Worm (Caenorhabditis elegans): ENCODE data around the gene btb-19.

Gene btb-19

DNA sequence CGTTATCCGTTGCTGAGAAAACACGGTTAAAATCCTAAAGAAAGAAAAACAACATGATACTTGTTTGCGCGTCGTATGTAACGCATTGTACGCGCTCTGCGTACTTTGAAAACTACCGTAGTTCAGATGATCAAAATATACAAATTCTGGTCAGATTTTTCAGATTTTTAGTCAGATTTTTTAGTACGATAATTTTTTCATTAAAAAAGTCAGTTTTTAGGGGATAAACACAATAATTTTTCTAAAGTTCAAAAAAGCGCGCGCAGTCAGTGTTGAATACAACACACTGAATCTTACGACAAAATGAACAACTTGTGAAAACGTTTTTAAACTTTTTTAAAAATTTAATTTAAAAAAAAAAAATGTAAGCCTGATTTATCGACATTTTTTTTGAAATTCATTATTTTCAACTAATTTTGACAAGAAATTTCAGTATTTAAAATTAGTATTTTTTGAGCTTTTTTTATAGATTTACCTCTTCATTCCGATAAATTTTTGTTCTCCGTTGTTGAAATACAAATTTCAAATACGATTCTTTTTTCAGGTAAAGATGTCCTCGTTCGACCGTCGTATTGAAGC, 1.8 kb upstream of the btb-19 start, which contains the start of gene pot-2:
pot-2 (plus strand) TSS at position 529 of the 579 bp plus-strand sequence.
- TF ChIP-seq hmbx-1 (tag; optimal IDR thresholded peaks at IDR 0.05) (no peak), ceh-13 (GFP tag; optimal IDR thresholded peaks at IDR 0.05) (no peak), tbx-11 (GFP tag; IDR thresholded peaks at IDR 0.05) (no peak), ets-7 (tag; optimal IDR thresholded peaks at IDR 0.05) (no peak), flt-1 (GFP tag; IDR thresholded peaks at IDR 0.05) (no peak), sea-1 (GFP tag; conservative IDR thresholded peaks at IDR 0.05) (no peak), ceh-36 (tag; optimal IDR thresholded peaks at IDR 0.05) (no peak), F13C5.2 (tag; optimal IDR thresholded peaks at IDR 0.05) (no peak)

ce11 chrII:14523070-14523572, 1.2 kb upstream of the btb-19 start, which contains the start of gene btb-20:
TSS of gene btb-20 (minus strand) at chrII:14523522.
- TF ChIP-seq F13C5.2 (tag; optimal IDR thresholded peaks at IDR 0.05): no peak
- no peak for TF ChIP-seq scrt-1 (GFP tag; IDR thresholded peaks at IDR 0.05)
- no peak for TF ChIP-seq hmbx-1 (tag; optimal IDR thresholded peaks at IDR 0.05)
- TF ChIP-seq aly-1 (tag; optimal IDR thresholded peaks at IDR 0.05): no peak
- TF ChIP-seq ets-7 (tag; optimal IDR thresholded peaks at IDR 0.05): no peak
- TF ChIP-seq hnd-1 (tag; optimal IDR thresholded peaks at IDR 0.05): no peak
- no peak for TF ChIP-seq tra-4 (tag; optimal IDR thresholded peaks at IDR 0.05)
- TF ChIP-seq sea-1 (GFP tag; conservative IDR thresholded peaks at IDR 0.05): no peak

ce11 chrII:14515017-14515416, 6.9 kb downstream of the btb-19 start, which contains the start of gene K10H10.9:
TSS of gene K10H10.9 (minus strand) at chrII:14515117.
- TF ChIP-seq aly-1 (tag; optimal IDR thresholded peaks at IDR 0.05) (no peak), F13C5.2 (tag; optimal IDR thresholded peaks at IDR 0.05) (no peak), tbx-11 (GFP tag; IDR thresholded peaks at IDR 0.05) (no peak), scrt-1 (GFP tag; IDR thresholded peaks at IDR 0.05) (no peak), B0310.2 (tag; optimal IDR thresholded peaks at IDR 0.05) (no peak), hnd-1 (tag; optimal IDR thresholded peaks at IDR 0.05) (no peak), ceh-36 (tag; optimal IDR thresholded peaks at IDR 0.05) (no peak), sea-1 (GFP tag; conservative IDR thresholded peaks at IDR 0.05) (no peak), pes-1 (GFP tag; IDR thresholded peaks at IDR 0.05) (no peak)

DNA sequence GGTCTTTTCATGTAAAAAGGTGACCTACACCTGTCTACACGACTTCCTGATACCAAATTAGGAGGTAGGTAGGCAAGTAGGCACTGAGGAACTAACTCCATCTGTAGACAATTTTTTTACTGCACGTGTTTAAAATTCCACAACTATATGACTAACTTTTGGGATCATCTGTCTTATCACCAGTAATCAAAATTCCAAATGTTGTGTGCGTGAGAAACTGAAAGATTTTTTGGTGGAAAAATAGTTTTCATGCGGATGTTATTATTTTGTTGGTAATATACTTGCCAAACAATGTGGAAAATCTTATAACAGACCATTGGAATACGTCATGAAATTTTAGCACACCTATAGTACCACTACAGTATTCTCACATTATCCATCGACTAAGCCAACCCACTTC, 10.7 kb downstream of the btb-19 start, which contains the start of gene K10H10.13:
K10H10.13 (minus strand) TSS at position 101 of the 400 bp plus-strand sequence.
- no peak for TF ChIP-seq ets-7 (tag; optimal IDR thresholded peaks at IDR 0.05)

DNA sequence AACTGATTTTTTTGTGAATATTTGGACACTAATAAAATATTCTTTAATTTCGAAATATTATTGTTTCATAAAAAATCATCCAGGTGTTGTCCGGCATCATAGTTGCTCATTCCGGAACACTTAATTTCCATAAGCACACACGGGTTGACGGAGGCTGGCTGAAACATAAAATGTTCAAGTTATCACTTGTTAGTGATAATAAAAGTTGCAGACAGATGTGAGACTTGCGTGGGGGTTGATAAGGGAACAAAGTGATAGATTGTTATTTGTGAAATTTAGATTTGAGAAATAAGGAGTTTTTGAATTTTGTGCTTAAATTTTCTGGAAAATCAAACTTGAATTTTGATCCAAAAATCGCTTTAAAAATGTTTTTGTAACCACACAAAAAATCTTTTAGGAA, 11.8 kb downstream of the btb-19 start:
- TF ChIP-seq hnd-1 (tag; optimal IDR thresholded peaks at IDR 0.05): no peak
- no peak for TF ChIP-seq B0310.2 (tag; optimal IDR thresholded peaks at IDR 0.05)
- TF ChIP-seq hmbx-1 (tag; optimal IDR thresholded peaks at IDR 0.05): no peak
- no peak for TF ChIP-seq hmg-4 (GFP tag; optimal IDR thresholded peaks at IDR 0.05)
- TF ChIP-seq ceh-13 (GFP tag; optimal IDR thresholded peaks at IDR 0.05): no peak
- TF ChIP-seq ama-1 (optimal IDR thresholded peaks at IDR 0.05): no peak
- TF ChIP-seq scrt-1 (GFP tag; IDR thresholded peaks at IDR 0.05): no peak
- TF ChIP-seq tbx-37 (GFP tag; conservative IDR thresholded peaks at IDR 0.05): no peak
- TF ChIP-seq ceh-36 (tag; optimal IDR thresholded peaks at IDR 0.05): no peak
- no peak for TF ChIP-seq tra-4 (tag; optimal IDR thresholded peaks at IDR 0.05)
- TF ChIP-seq ets-7 (tag; optimal IDR thresholded peaks at IDR 0.05): no peak
- TF ChIP-seq F13C5.2 (tag; optimal IDR thresholded peaks at IDR 0.05): no peak
- TF ChIP-seq pes-1 (GFP tag; IDR thresholded peaks at IDR 0.05): no peak
- TF ChIP-seq aly-1 (tag; optimal IDR thresholded peaks at IDR 0.05): no peak
- no peak for TF ChIP-seq sea-1 (GFP tag; conservative IDR thresholded peaks at IDR 0.05)
- TF ChIP-seq tbx-11 (GFP tag; IDR thresholded peaks at IDR 0.05): no peak
- TF ChIP-seq flt-1 (GFP tag; IDR thresholded peaks at IDR 0.05): no peak

DNA sequence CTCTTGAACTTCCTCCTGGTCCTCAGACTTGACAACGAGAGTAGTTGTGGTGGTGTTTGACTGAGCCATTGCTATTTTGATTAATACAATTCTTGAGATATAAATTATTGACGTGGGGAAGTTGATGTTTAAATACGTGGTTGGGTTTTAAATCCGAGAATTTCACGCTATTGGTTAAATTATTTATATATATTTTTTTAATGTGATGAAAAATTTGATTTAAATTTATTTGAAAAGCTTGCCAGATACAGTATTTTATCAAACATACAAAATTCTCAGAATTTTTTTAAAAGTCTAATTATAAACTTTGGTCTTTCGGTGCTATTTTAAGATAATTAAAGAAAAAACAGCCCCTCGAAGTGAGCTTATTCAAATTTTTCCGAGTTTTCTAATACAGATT, 14.4 kb downstream of the btb-19 start, which contains the start of the genes K10H10.7 and K10H10.10:
K10H10.7 (minus strand) TSS at position 101 of the 400 bp plus-strand sequence.
K10H10.10 (plus strand) TSS at position 204 of the 400 bp plus-strand sequence.
- TF ChIP-seq hmbx-1 (tag; optimal IDR thresholded peaks at IDR 0.05) (no peak), ama-1 (optimal IDR thresholded peaks at IDR 0.05) (no peak), pes-1 (GFP tag; IDR thresholded peaks at IDR 0.05) (no peak)

DNA sequence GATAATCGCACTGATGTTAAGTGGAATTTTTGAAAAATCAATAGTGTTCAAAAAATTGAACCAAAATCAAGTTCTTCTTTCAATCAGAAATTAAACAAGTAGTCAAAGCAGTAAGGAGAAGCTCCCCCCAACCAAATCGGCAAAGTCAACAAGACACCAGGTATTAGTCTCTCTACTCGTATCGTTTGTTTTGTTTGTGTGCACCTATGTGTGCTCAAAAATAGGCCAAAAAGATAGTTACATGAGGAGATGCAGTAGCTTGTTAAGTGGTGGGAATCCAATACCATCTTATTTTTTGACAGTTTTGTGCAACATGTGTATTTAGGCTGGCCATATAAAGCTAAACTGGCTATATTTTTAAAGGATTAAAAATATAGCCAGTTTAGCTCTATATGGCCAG, 15.7 kb downstream of the btb-19 start, which contains the start of gene K10H10.12:
K10H10.12 (minus strand) TSS at position 101 of the 400 bp plus-strand sequence.
- TF ChIP-seq hmbx-1 (tag; optimal IDR thresholded peaks at IDR 0.05) (no peak), tbx-37 (GFP tag; conservative IDR thresholded peaks at IDR 0.05) (no peak), aly-1 (tag; optimal IDR thresholded peaks at IDR 0.05) (no peak), ets-7 (tag; optimal IDR thresholded peaks at IDR 0.05) (no peak), ceh-36 (tag; optimal IDR thresholded peaks at IDR 0.05) (no peak), ama-1 (optimal IDR thresholded peaks at IDR 0.05) (no peak), F13C5.2 (tag; optimal IDR thresholded peaks at IDR 0.05) (no peak), pes-1 (GFP tag; IDR thresholded peaks at IDR 0.05) (no peak), ceh-13 (GFP tag; optimal IDR thresholded peaks at IDR 0.05) (no peak), scrt-1 (GFP tag; IDR thresholded peaks at IDR 0.05) (no peak), tra-4 (tag; optimal IDR thresholded peaks at IDR 0.05) (no peak), hmg-4 (GFP tag; optimal IDR thresholded peaks at IDR 0.05) (no peak), hnd-1 (tag; optimal IDR thresholded peaks at IDR 0.05) (no peak), tbx-11 (GFP tag; IDR thresholded peaks at IDR 0.05) (no peak), flt-1 (GFP tag; IDR thresholded peaks at IDR 0.05) (no peak), sea-1 (GFP tag; conservative IDR thresholded peaks at IDR 0.05) (no peak), B0310.2 (tag; optimal IDR thresholded peaks at IDR 0.05) (no peak)

ce11 chrII:14502997-14503396, 18.9 kb downstream of the btb-19 start, which contains the start of gene K10H10.6:
TSS of gene K10H10.6 (plus strand) at chrII:14503297.
- no peak for TF ChIP-seq ceh-36 (tag; optimal IDR thresholded peaks at IDR 0.05)
- TF ChIP-seq tbx-11 (GFP tag; IDR thresholded peaks at IDR 0.05): no peak
- no peak for TF ChIP-seq B0310.2 (tag; optimal IDR thresholded peaks at IDR 0.05)
- TF ChIP-seq tbx-37 (GFP tag; conservative IDR thresholded peaks at IDR 0.05): no peak
- TF ChIP-seq hnd-1 (tag; optimal IDR thresholded peaks at IDR 0.05): no peak
- no peak for TF ChIP-seq aly-1 (tag; optimal IDR thresholded peaks at IDR 0.05)
- no peak for TF ChIP-seq hmg-4 (GFP tag; optimal IDR thresholded peaks at IDR 0.05)
- no peak for TF ChIP-seq tra-4 (tag; optimal IDR thresholded peaks at IDR 0.05)
- no peak for TF ChIP-seq F13C5.2 (tag; optimal IDR thresholded peaks at IDR 0.05)
- no peak for TF ChIP-seq hmbx-1 (tag; optimal IDR thresholded peaks at IDR 0.05)
- no peak for TF ChIP-seq flt-1 (GFP tag; IDR thresholded peaks at IDR 0.05)
- no peak for TF ChIP-seq scrt-1 (GFP tag; IDR thresholded peaks at IDR 0.05)
- no peak for TF ChIP-seq sea-1 (GFP tag; conservative IDR thresholded peaks at IDR 0.05)
- no peak for TF ChIP-seq ceh-13 (GFP tag; optimal IDR thresholded peaks at IDR 0.05)
- no peak for TF ChIP-seq ama-1 (optimal IDR thresholded peaks at IDR 0.05)

All from whole organism, early embryonic.